Worm (Caenorhabditis elegans) whole organism, late embryonic: Measurements from ENCODE around the gene T24D8.6.

Experiments
- F13H6.1 ChIP-seq: sonication (generic microtip); optimal IDR thresholded peaks from 2 replicates; lab custom pipeline; 2016; ENCODE audit warnings: missing genetic modification characterization, missing compliant biosample characterization
- K02D7.2 ChIP-seq: sonication (generic microtip); optimal IDR thresholded peaks from 2 replicates; lab custom pipeline; 2017; ENCODE audit warnings: mild to moderate bottlenecking, missing genetic modification characterization, missing compliant biosample characterization
- K09A11.1 ChIP-seq: sonication (generic microtip); optimal IDR thresholded peaks from 2 replicates; lab custom pipeline; 2017; ENCODE audit warnings: antibody characterized with exemption, mild to moderate bottlenecking, missing genetic modification characterization, missing compliant biosample characterization; ENCODE audit not compliant: insufficient read depth
- T23F11.4 ChIP-seq: fragments of 200-800 bp; sonication (Bioruptor generic); optimal IDR thresholded peaks from 2 replicates; lab custom pipeline; 2018; ENCODE audit warnings: mild to moderate bottlenecking, missing genetic modification characterization, missing compliant biosample characterization
- Y22D7AL.16 ChIP-seq: sonication (generic microtip); optimal IDR thresholded peaks from 2 replicates; lab custom pipeline; 2016; ENCODE audit warnings: missing genetic modification characterization, missing compliant biosample characterization
- ahr-1 ChIP-seq: sonication (generic microtip); optimal IDR thresholded peaks from 2 replicates; lab custom pipeline; 2016; ENCODE audit warnings: missing genetic modification characterization, missing compliant biosample characterization
- ceh-14 ChIP-seq: sonication (generic microtip); optimal IDR thresholded peaks from 2 replicates; lab custom pipeline; 2016; ENCODE audit warnings: missing genotype, missing genetic modification characterization, missing compliant biosample characterization
- ceh-2 ChIP-seq: sonication (generic microtip); optimal IDR thresholded peaks from 2 replicates; lab custom pipeline; 2016; ENCODE audit warnings: missing genotype, missing genetic modification characterization, missing compliant biosample characterization
- ceh-22 ChIP-seq: sonication (generic microtip); optimal IDR thresholded peaks from 2 replicates; lab custom pipeline; 2017; ENCODE audit warnings: missing biosample characterization, missing genetic modification characterization
- ceh-30 ChIP-seq: fragments of 150-350 bp; optimal IDR thresholded peaks from 2 replicates; lab custom pipeline; 2014; ENCODE audit warnings: missing biosample characterization, missing genetic modification characterization
- ceh-34 ChIP-seq: sonication (generic microtip); optimal IDR thresholded peaks from 2 replicates; lab custom pipeline; 2016; ENCODE audit warnings: mild to moderate bottlenecking, missing genetic modification characterization, missing compliant biosample characterization
- ceh-45 ChIP-seq: fragments of 200-800 bp; sonication (Bioruptor generic); IDR thresholded peaks from 2 replicates; pipeline ENCODE4 v1.3.6; 2022; ENCODE audit warnings: missing genetic modification reagents, missing genetic modification characterization, missing compliant biosample characterization
- ceh-6 ChIP-seq: fragments of 200-800 bp; sonication (Bioruptor generic); optimal IDR thresholded peaks from 2 replicates; lab custom pipeline; 2018; ENCODE audit warnings: mild to moderate bottlenecking, missing genetic modification characterization, missing compliant biosample characterization
- ets-4 ChIP-seq: sonication (generic microtip); optimal IDR thresholded peaks from 2 replicates; lab custom pipeline; 2016; ENCODE audit warnings: missing genetic modification characterization, missing compliant biosample characterization
- eyg-1 ChIP-seq: sonication (generic microtip); optimal IDR thresholded peaks from 2 replicates; lab custom pipeline; 2016; ENCODE audit warnings: missing genotype, missing genetic modification characterization, missing compliant biosample characterization
- hlh-13 ChIP-seq: fragments of 200-800 bp; sonication (Bioruptor generic); optimal IDR thresholded peaks from 2 replicates; lab custom pipeline; 2018; ENCODE audit warnings: mild to moderate bottlenecking, missing genetic modification characterization, missing compliant biosample characterization
- hlh-15 ChIP-seq: sonication (generic microtip); optimal IDR thresholded peaks from 2 replicates; lab custom pipeline; 2016; ENCODE audit warnings: missing genetic modification characterization, missing compliant biosample characterization
- hlh-30 ChIP-seq: sonication (generic microtip); optimal IDR thresholded peaks from 2 replicates; lab custom pipeline; 2017; ENCODE audit warnings: antibody characterized with exemption, missing genetic modification characterization, missing compliant biosample characterization; ENCODE audit not compliant: insufficient read depth
- hlh-6 ChIP-seq: sonication (generic microtip); optimal IDR thresholded peaks from 2 replicates; lab custom pipeline; 2016; ENCODE audit warnings: missing genotype, missing genetic modification characterization, missing compliant biosample characterization
- hlh-8 ChIP-seq: sonication (generic microtip); optimal IDR thresholded peaks from 2 replicates; lab custom pipeline; 2016; ENCODE audit warnings: missing genotype, missing genetic modification characterization, missing compliant biosample characterization
- lim-6 ChIP-seq: sonication (generic microtip); optimal IDR thresholded peaks from 2 replicates; lab custom pipeline; 2016; ENCODE audit warnings: missing genetic modification characterization, missing compliant biosample characterization
- lin-11 ChIP-seq: fragments of 200-800 bp; sonication (Bioruptor generic); optimal IDR thresholded peaks from 2 replicates; lab custom pipeline; 2018; ENCODE audit warnings: mild to moderate bottlenecking, missing genetic modification characterization, missing compliant biosample characterization
- madf-2 ChIP-seq: sonication (generic microtip); optimal IDR thresholded peaks from 2 replicates; lab custom pipeline; 2017; ENCODE audit warnings: missing genetic modification characterization, missing compliant biosample characterization
- mec-3 ChIP-seq: sonication (generic microtip); optimal IDR thresholded peaks from 2 replicates; lab custom pipeline; 2016; ENCODE audit warnings: borderline replicate concordance, missing genetic modification characterization, missing compliant biosample characterization
- nfya-1 ChIP-seq: sonication (generic microtip); optimal IDR thresholded peaks from 2 replicates; lab custom pipeline; 2017; ENCODE audit warnings: missing genetic modification characterization, mild to moderate bottlenecking, missing compliant biosample characterization, antibody characterized with exemption, moderate library complexity
- nhr-232 ChIP-seq: sonication (generic microtip); optimal IDR thresholded peaks from 2 replicates; lab custom pipeline; 2016; ENCODE audit warnings: missing genetic modification characterization, missing compliant biosample characterization
- pax-1 ChIP-seq: fragments of 150-350 bp; optimal IDR thresholded peaks from 2 replicates; lab custom pipeline; 2014; ENCODE audit warnings: missing biosample characterization, missing genetic modification characterization
- pha-4 ChIP-seq: fragments of 150-350 bp; optimal IDR thresholded peaks from 2 replicates; lab custom pipeline; 2018; ENCODE audit warnings: missing biosample characterization, missing genetic modification reagents, missing genetic modification characterization
- pros-1 ChIP-seq: fragments of 150-350 bp; optimal IDR thresholded peaks from 2 replicates; lab custom pipeline; 2014; ENCODE audit warnings: missing biosample characterization, missing genetic modification reagents, missing genetic modification characterization
- sox-2 ChIP-seq: fragments of 200-800 bp; sonication (Bioruptor generic); IDR thresholded peaks from 2 replicates; pipeline ENCODE4 v1.3.6; 2022; ENCODE audit warnings: missing genetic modification reagents, missing genetic modification characterization, missing compliant biosample characterization
- sox-4 ChIP-seq: sonication (generic microtip); optimal IDR thresholded peaks from 2 replicates; lab custom pipeline; 2017; ENCODE audit warnings: mild to moderate bottlenecking, missing genetic modification characterization, inconsistent platforms, missing compliant biosample characterization
- tbx-2 ChIP-seq: sonication (generic microtip); optimal IDR thresholded peaks from 2 replicates; lab custom pipeline; 2016; ENCODE audit warnings: missing genetic modification characterization, missing compliant biosample characterization
- unc-3 ChIP-seq, 2 experiments: fragments of 200-800 bp in 1 of 2; sonication (Bioruptor generic) in 1 of 2; sonication (generic microtip) in 1 of 2; conservative IDR thresholded peaks in 1 of 2; optimal IDR thresholded peaks in 1 of 2; 2 replicates each; pipeline versions ENCODE4 v1.3.6 to Lab custom; 2016 to 2022; ENCODE audit warnings: missing compliant biosample characterization in 2 of 2, missing genetic modification characterization in 2 of 2, missing genetic modification reagents in 1 of 2
- unc-86 ChIP-seq: sonication (generic microtip); optimal IDR thresholded peaks from 2 replicates; lab custom pipeline; 2016; ENCODE audit warnings: missing genetic modification characterization, missing compliant biosample characterization
- ztf-16 ChIP-seq: sonication (generic microtip); optimal IDR thresholded peaks from 2 replicates; lab custom pipeline; 2017; ENCODE audit warnings: missing genetic modification characterization, missing compliant biosample characterization

T24D8.6 gene

ce11 chrX:2365890-2366289, at the start of gene T24D8.6:
TSS of gene T24D8.6 (minus strand) at chrX:2365990.
- TF ChIP-seq eyg-1 = no peak
- no peak for TF ChIP-seq madf-2 (tag; lab: Kevin White, UChicago)
- no peak for TF ChIP-seq T23F11.4 (GFP tag; lab: Kevin White, UChicago)
- no peak for TF ChIP-seq nhr-232
- TF ChIP-seq unc-86 = no peak
- TF ChIP-seq pros-1 (tag; lab: Kevin White, UChicago) = no peak
- no peak for TF ChIP-seq sox-4 (tag; lab: Kevin White, UChicago)
- TF ChIP-seq ceh-34 (tag; lab: Kevin White, UChicago) = no peak
- TF ChIP-seq lim-6 (tag; lab: Kevin White, UChicago) = no peak
- TF ChIP-seq nfya-1 (tag; lab: Kevin White, UChicago) = no peak
- no peak for TF ChIP-seq ztf-16 (tag; lab: Kevin White, UChicago)

DNA sequence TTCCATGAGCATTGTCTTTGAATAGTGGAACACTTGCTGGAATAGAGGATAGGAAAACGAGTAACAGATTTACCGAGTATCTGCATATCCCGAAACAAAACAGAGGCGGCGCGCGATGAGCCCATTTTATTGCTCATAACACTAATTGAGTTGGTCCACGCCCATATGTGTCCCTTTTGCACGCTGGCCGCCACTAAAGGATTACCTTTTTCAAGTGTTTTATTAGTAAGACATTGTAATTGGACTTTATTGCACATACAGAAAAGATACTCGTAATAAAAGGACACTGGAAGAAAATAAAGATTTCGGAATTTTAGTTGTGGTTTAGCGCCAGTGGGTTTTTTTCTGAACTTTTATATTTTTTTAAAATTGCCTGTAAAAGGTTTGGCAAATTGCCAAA, 47.5 kb upstream of the T24D8.6 start, which contains the start of gene hlh-15:
Gene hlh-15 (minus strand): TSS at position 101 of the 400 bp plus-strand sequence.
- TF ChIP-seq ztf-16 (tag; lab: Kevin White, UChicago) (no peak), tbx-2 (tag; lab: Kevin White, UChicago) (no peak), mec-3 (no peak), unc-86 (no peak), ceh-45 (no peak), ceh-30 (tag; lab: Kevin White, UChicago) (no peak)
- TF ChIP-seq, all 69 proteins: peak for 0

DNA sequence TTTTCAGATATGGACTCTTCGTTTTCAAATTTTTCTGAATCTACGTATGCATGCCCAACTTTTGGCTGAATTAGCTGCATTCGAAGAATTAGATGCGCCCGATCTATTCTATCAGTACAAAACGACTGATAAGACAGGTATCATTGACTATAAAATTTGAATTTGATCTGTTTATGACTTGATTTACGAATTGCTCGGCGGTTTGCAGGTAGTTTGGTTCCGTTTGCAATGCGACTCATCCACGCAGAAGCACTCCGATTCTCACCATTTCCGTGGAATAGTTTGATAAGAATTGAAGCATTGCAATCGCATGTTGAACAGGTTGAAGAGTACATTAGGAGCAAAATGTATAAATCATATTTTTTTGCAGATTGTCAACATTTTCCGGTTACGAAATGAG, 45.2 kb upstream of the T24D8.6 start:
- TF ChIP-seq lin-11 (tag; lab: Kevin White, UChicago) = no peak
- TF ChIP-seq sox-4 (tag; lab: Kevin White, UChicago) = no peak
- TF ChIP-seq K02D7.2 (tag; lab: Kevin White, UChicago) = no peak
- TF ChIP-seq ceh-22 (tag; lab: Kevin White, UChicago) = no peak
- no peak for TF ChIP-seq ceh-6
- no peak for TF ChIP-seq unc-86
- TF ChIP-seq nhr-232 = no peak
- no peak for TF ChIP-seq K09A11.1 (tag; lab: Kevin White, UChicago)
- no peak for TF ChIP-seq hlh-30 (tag; lab: Kevin White, UChicago)
- no peak for TF ChIP-seq Y22D7AL.16 (tag; lab: Kevin White, UChicago)
- no peak for TF ChIP-seq hlh-15 (tag; lab: Kevin White, UChicago)
- TF ChIP-seq F13H6.1 = no peak

ce11 chrX:2409243-2409741, 43.5 kb upstream of the T24D8.6 start, which contains the start of the genes C43H6.12 and trpp-12:
TSS of gene C43H6.12 (plus strand) at chrX:2409607.
TSS of gene trpp-12 (plus strand) at chrX:2409691.
- TF ChIP-seq ceh-6 = no peak
- no peak for TF ChIP-seq ceh-2 (tag; lab: Kevin White, UChicago)
- no peak for TF ChIP-seq F13H6.1
- no peak for TF ChIP-seq pax-1 (tag; lab: Kevin White, UChicago)
- no peak for TF ChIP-seq hlh-6 (tag; lab: Kevin White, UChicago)
- no peak for TF ChIP-seq K09A11.1 (tag; lab: Kevin White, UChicago)
- no peak for TF ChIP-seq hlh-8 (tag; lab: Kevin White, UChicago)

DNA sequence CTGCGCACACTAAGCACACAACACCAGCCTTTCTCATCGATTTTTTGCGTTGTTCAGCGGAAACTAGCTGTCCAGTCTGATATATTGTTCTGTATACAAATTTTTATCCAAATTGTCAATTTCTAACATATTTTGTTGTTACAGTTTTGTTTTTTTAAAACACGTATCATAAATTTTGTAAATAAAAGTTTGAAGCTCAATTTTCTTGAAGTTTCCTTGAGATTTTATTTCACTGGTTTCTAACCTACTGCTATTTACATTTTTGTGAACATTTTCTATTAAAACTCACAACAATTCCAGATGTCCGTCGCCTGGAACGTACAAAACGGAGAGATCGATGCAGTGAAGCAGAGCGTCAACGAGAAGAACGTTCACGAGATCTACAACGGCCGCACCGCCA, 41.4 kb upstream of the T24D8.6 start, which contains the start of gene mtpn-1:
Gene mtpn-1 (plus strand): TSS at position 301 of the 400 bp plus-strand sequence.
- TF ChIP-seq ceh-45 (no peak), nfya-1 (tag; lab: Kevin White, UChicago) (no peak), sox-4 (tag; lab: Kevin White, UChicago) (no peak), Y22D7AL.16 (tag; lab: Kevin White, UChicago) (no peak), pha-4 (tag; lab: Kevin White, UChicago) (no peak), ceh-14 (tag; lab: Kevin White, UChicago) (no peak), ahr-1 (tag; lab: Kevin White, UChicago) (no peak), lim-6 (tag; lab: Kevin White, UChicago) (no peak), ets-4 (tag; lab: Kevin White, UChicago) (no peak), ceh-22 (tag; lab: Kevin White, UChicago) (no peak), hlh-13 (GFP tag; lab: Kevin White, UChicago) (no peak), sox-2 (GFP tag; lab: Robert Waterston, UW) (no peak), ceh-30 (tag; lab: Kevin White, UChicago) (no peak), ztf-16 (tag; lab: Kevin White, UChicago) (no peak), nhr-232 (no peak), unc-3 (GFP tag; conservative IDR thresholded peaks at IDR 0.05; lab: Robert Waterston, UW) (no peak), unc-3 (tag; optimal IDR thresholded peaks at IDR 0.05; lab: Kevin White, UChicago) (no peak)
